Worm (Caenorhabditis elegans) whole organism, L2 larva: ENCODE data around the gene R03H10.7.
"Not testable (repeated sequence)": the region's sequence is repeated elsewhere in the genome, so short reads cannot be mapped to it uniquely, and the experiment has no call there.

Experiments
- C34F6.9 ChIP-seq: fragments of 150-350 bp; optimal IDR thresholded peaks from 2 replicates; lab custom pipeline; 2014; ENCODE audit warnings: missing biosample characterization, missing genetic modification characterization
- F13H6.1 ChIP-seq: sonication (generic microtip); optimal IDR thresholded peaks from 2 replicates; lab custom pipeline; 2016; ENCODE audit warnings: missing genetic modification characterization, missing compliant biosample characterization
- R02D3.7 ChIP-seq: fragments of 150-350 bp; optimal IDR thresholded peaks from 2 replicates; lab custom pipeline; 2014; ENCODE audit warnings: missing biosample characterization, missing genetic modification characterization
- Y55F3AM.14 ChIP-seq: fragments of 200-800 bp; sonication (Bioruptor generic); optimal IDR thresholded peaks from 2 replicates; lab custom pipeline; 2018; ENCODE audit warnings: mild to moderate bottlenecking, missing genetic modification characterization, missing compliant biosample characterization
- alr-1 ChIP-seq: fragments of 150-350 bp; optimal IDR thresholded peaks from 2 replicates; lab custom pipeline; 2014; ENCODE audit warnings: missing biosample characterization, missing genetic modification characterization
- ama-1 ChIP-seq: fragments of 150-350 bp; optimal IDR thresholded peaks from 2 replicates; lab custom pipeline; 2018; ENCODE audit warnings: inconsistent platforms
- blmp-1 ChIP-seq: sonication (generic microtip); optimal IDR thresholded peaks from 2 replicates; lab custom pipeline; 2017; ENCODE audit warnings: missing genetic modification characterization, mild to moderate bottlenecking, missing compliant biosample characterization, antibody characterized with exemption, moderate library complexity; ENCODE audit not compliant: insufficient read depth
- ceh-16 ChIP-seq: fragments of 150-350 bp; optimal IDR thresholded peaks from 2 replicates; lab custom pipeline; 2014; ENCODE audit warnings: missing biosample characterization, missing genetic modification characterization
- ceh-82 ChIP-seq: fragments of 150-350 bp; optimal IDR thresholded peaks from 2 replicates; lab custom pipeline; 2014; ENCODE audit warnings: missing biosample characterization, missing genetic modification characterization
- crh-2 ChIP-seq: sonication (generic microtip); optimal IDR thresholded peaks from 2 replicates; lab custom pipeline; 2017; ENCODE audit warnings: missing biosample characterization, missing genetic modification characterization
- egl-27 ChIP-seq: sonication (generic microtip); optimal IDR thresholded peaks from 3 replicates; lab custom pipeline; 2017; ENCODE audit warnings: missing biosample characterization, missing genetic modification reagents, missing genetic modification characterization
- elt-1 ChIP-seq: fragments of 150-350 bp; optimal IDR thresholded peaks from 2 replicates; lab custom pipeline; 2014; ENCODE audit warnings: missing biosample characterization, missing genetic modification characterization
- elt-3 ChIP-seq: sonication (generic microtip); optimal IDR thresholded peaks from 2 replicates; lab custom pipeline; 2017; ENCODE audit warnings: missing biosample characterization, missing genetic modification characterization
- gmeb-1 ChIP-seq: fragments of 150-350 bp; optimal IDR thresholded peaks from 2 replicates; lab custom pipeline; 2014; ENCODE audit warnings: missing biosample characterization, missing genetic modification characterization
- lin-11 ChIP-seq: fragments of 150-350 bp; sonication (generic microtip); optimal IDR thresholded peaks from 2 replicates; lab custom pipeline; 2014; ENCODE audit warnings: missing biosample characterization, missing genetic modification characterization, inconsistent platforms, mixed read lengths
- lin-13 ChIP-seq: fragments of 150-350 bp; optimal IDR thresholded peaks from 2 replicates; lab custom pipeline; 2014; ENCODE audit warnings: missing biosample characterization, missing genetic modification reagents, missing genetic modification characterization
- lin-39 ChIP-seq: fragments of 150-350 bp; optimal IDR thresholded peaks from 2 replicates; lab custom pipeline; 2014; ENCODE audit warnings: missing biosample characterization, missing genetic modification reagents, missing genetic modification characterization
- lsy-2 ChIP-seq, 2 experiments: fragments of 150-350 bp in 1 of 2; sonication (generic microtip) in 1 of 2; optimal IDR thresholded peaks; 2 replicates each; lab custom pipeline; 2014 to 2017; ENCODE audit warnings: missing biosample characterization in 2 of 2, missing genetic modification characterization in 2 of 2
- mdl-1 ChIP-seq, 2 experiments: fragments of 150-350 bp in 1 of 2; sonication (generic microtip) in 1 of 2; optimal IDR thresholded peaks; 2 replicates each; lab custom pipeline; 2017; ENCODE audit warnings: missing biosample characterization in 2 of 2, missing genetic modification characterization in 2 of 2
- nhr-11 ChIP-seq: fragments of 150-350 bp; optimal IDR thresholded peaks from 2 replicates; lab custom pipeline; 2014; ENCODE audit warnings: missing biosample characterization, missing genetic modification characterization
- nhr-21 ChIP-seq: fragments of 150-350 bp; optimal IDR thresholded peaks from 2 replicates; lab custom pipeline; 2014; ENCODE audit warnings: missing biosample characterization, missing genetic modification characterization
- sem-4 ChIP-seq: fragments of 150-350 bp; optimal IDR thresholded peaks from 2 replicates; lab custom pipeline; 2014; ENCODE audit warnings: missing biosample characterization, missing genetic modification reagents, missing genetic modification characterization
- skn-1 ChIP-seq: sonication (generic microtip); optimal IDR thresholded peaks from 2 replicates; lab custom pipeline; 2017; ENCODE audit warnings: missing biosample characterization, missing genetic modification characterization
- sma-3 ChIP-seq: sonication (generic microtip); optimal IDR thresholded peaks from 2 replicates; lab custom pipeline; 2016; ENCODE audit warnings: missing genetic modification reagents, missing genetic modification characterization, missing compliant biosample characterization
- sma-9 ChIP-seq, 2 experiments: fragments of 150-350 bp in 1 of 2; sonication (generic microtip) in 1 of 2; optimal IDR thresholded peaks; 2 replicates each; lab custom pipeline; 2014 to 2016; ENCODE audit warnings: missing genetic modification characterization in 2 of 2, mild to moderate bottlenecking in 1 of 2, missing biosample characterization in 1 of 2, missing compliant biosample characterization in 1 of 2, missing genetic modification reagents in 1 of 2, moderate library complexity in 1 of 2
- snpc-4 ChIP-seq: fragments of 150-350 bp; optimal IDR thresholded peaks from 2 replicates; lab custom pipeline; 2014; ENCODE audit warnings: missing biosample characterization, missing genetic modification characterization
- unc-39 ChIP-seq: fragments of 150-350 bp; optimal IDR thresholded peaks from 2 replicates; lab custom pipeline; 2014; ENCODE audit warnings: missing biosample characterization, missing genetic modification characterization
- unc-55 ChIP-seq: fragments of 150-350 bp; sonication (generic microtip); optimal IDR thresholded peaks from 3 replicates; lab custom pipeline; 2014; ENCODE audit warnings: missing biosample characterization, missing genetic modification reagents, missing genetic modification characterization
- unc-62 ChIP-seq: fragments of 150-350 bp; optimal IDR thresholded peaks from 2 replicates; lab custom pipeline; 2014; ENCODE audit warnings: missing biosample characterization, missing genetic modification reagents, missing genetic modification characterization
- zag-1 ChIP-seq: fragments of 150-350 bp; optimal IDR thresholded peaks from 2 replicates; lab custom pipeline; 2014; ENCODE audit warnings: missing biosample characterization, missing genetic modification characterization
- ztf-11 ChIP-seq: sonication (generic microtip); optimal IDR thresholded peaks from 2 replicates; lab custom pipeline; 2017; ENCODE audit warnings: missing biosample characterization, missing genetic modification characterization
- ztf-4 ChIP-seq: fragments of 150-350 bp; optimal IDR thresholded peaks from 2 replicates; lab custom pipeline; 2014; ENCODE audit warnings: missing biosample characterization, missing genetic modification characterization

The R03H10.7 gene

DNA sequence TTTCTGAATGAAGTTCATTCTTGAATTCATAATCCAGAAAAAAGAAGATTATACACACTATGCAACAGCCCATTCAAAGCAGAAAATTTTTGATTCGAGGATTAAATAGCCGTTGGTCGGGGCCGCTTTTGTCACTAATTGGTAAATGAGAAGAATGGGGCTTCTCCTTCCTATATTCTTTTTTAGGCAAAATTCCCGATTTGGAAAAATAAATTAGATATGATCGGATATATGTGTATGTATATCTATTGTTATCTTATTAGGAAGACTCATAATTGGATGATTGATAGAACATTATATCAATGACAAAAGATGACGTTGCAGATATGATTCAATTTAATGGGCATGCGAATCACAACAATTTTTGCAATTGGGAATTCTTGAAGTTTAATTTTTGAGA is 28.5 kb downstream of the R03H10.7 start:
- no peak for TF ChIP-seq lin-13
- no peak for TF ChIP-seq blmp-1 (tag; lab: Kevin White, UChicago)
- no peak for TF ChIP-seq elt-1 (tag; lab: Kevin White, UChicago)
- no peak for TF ChIP-seq C34F6.9 (tag; lab: Kevin White, UChicago)
- TF ChIP-seq mdl-1 (tag; optimal IDR thresholded peaks at IDR 0.05; lab: Kevin White, UChicago): no peak
- TF ChIP-seq sem-4 (tag; lab: Kevin White, UChicago): no peak
- TF ChIP-seq ama-1 (lab: Kevin White, UChicago): no peak
- TF ChIP-seq egl-27 (tag; lab: Kevin White, UChicago): no peak
- TF ChIP-seq nhr-21 (tag; lab: Kevin White, UChicago): no peak
- TF ChIP-seq lin-11 (tag; lab: Kevin White, UChicago): no peak
- no peak for TF ChIP-seq R02D3.7 (tag; lab: Kevin White, UChicago)

DNA sequence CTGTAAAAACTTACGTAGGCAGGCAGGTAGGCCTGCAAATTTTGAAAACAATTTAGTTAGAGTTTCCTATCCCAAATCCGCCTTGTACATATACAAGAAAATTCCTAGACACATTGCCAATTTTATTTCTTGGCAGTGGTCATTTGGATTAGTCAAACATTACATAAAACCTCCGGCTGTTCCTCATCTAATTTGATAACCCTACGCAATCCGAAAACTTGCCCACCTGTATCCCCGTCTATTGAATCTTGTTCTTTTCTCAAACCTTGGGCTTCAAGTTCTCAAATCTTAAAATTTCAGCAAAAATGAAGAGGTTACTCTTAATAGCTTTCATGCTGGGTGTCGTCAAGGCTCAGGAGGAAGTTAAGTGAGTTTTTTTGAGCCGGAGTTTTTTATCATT is 32.7 kb downstream of the R03H10.7 start, which contains the start of gene F56D3.1:
TSS of gene F56D3.1 (plus strand) at position 301 of the 400 bp plus-strand sequence.
- TF ChIP-seq crh-2 (tag; lab: Kevin White, UChicago) (no peak), alr-1 (tag; lab: Kevin White, UChicago) (no peak), Y55F3AM.14 (GFP tag; lab: Kevin White, UChicago) (no peak), elt-3 (tag; lab: Kevin White, UChicago) (no peak), F13H6.1 (no peak), lin-13 (no peak), unc-62 (GFP tag; lab: Kevin White, UChicago) (no peak), ztf-11 (tag; lab: Kevin White, UChicago) (no peak), snpc-4 (no peak), egl-27 (tag; lab: Kevin White, UChicago) (no peak), sma-9 (GFP tag; optimal IDR thresholded peaks at IDR 0.05; lab: Kevin White, UChicago) (no peak), sma-9 (tag; optimal IDR thresholded peaks at IDR 0.05; lab: Kevin White, UChicago) (no peak)

DNA sequence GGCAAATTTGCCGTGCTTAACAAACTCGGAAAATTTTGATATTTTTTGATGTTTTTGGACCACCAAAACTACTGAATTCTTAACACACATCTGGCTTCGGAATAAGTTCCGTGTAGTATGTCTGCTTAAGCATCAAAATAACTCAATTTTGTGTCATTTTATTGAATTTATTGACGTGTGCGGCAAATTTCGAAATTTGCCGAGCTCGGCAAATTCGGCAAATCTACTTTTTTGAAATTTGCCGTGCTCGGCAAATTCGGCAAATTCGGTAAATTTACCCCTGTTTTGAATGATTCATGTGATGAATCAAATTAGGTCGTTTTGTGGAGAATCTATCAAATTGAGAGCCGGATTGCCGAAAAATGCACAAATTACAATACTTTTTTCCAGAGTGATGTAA is 43.5 kb downstream of the R03H10.7 start, which contains the start of gene ast-1:
TSS of gene ast-1 (minus strand) at position 101 of the 400 bp plus-strand sequence.
- not testable (repeated sequence) for TF ChIP-seq elt-3 (tag; lab: Kevin White, UChicago); gmeb-1; nhr-11 (tag; lab: Kevin White, UChicago)

DNA sequence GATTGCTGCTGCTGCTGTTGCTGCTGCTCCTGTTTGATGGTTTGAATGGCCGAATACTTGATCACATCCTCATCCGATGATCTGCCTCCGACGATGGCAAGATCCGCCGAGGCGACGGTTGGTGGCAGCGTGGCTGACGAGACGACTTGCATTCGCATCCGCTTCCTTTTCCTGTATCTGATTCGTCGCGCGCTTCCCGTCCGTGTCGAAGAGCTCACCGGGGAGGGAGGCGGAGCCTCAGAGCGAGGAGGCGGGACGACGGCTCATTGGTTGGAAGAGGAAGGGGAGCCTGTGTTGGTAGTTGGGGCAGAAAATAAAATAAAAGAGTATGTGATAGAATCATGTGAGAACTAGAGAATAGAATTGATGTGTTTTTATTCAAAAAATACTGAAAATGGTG is 44.0 kb downstream of the R03H10.7 start:
- no peak for TF ChIP-seq zag-1 (tag; lab: Kevin White, UChicago)
- no peak for TF ChIP-seq lin-39 (tag; lab: Kevin White, UChicago)
- TF ChIP-seq Y55F3AM.14 (GFP tag; lab: Kevin White, UChicago): no peak
- TF ChIP-seq elt-3 (tag; lab: Kevin White, UChicago): no peak
- TF ChIP-seq lsy-2 (tag; optimal IDR thresholded peaks at IDR 0.05; lab: Kevin White, UChicago): no peak
- no peak for TF ChIP-seq nhr-11 (tag; lab: Kevin White, UChicago)
- no peak for TF ChIP-seq skn-1
- peak; percentile 9 for TF ChIP-seq sem-4 (tag; lab: Kevin White, UChicago)
- TF ChIP-seq ztf-4 (tag; lab: Kevin White, UChicago): no peak
- TF ChIP-seq F13H6.1: peak; percentile 5
- TF ChIP-seq alr-1 (tag; lab: Kevin White, UChicago): no peak
- TF ChIP-seq ceh-82 (tag; lab: Kevin White, UChicago): no peak
- TF ChIP-seq sma-3 (GFP tag; lab: Kevin White, UChicago): no peak
- no peak for TF ChIP-seq ceh-16 (tag; lab: Kevin White, UChicago)
- no peak for TF ChIP-seq sma-9 (GFP tag; optimal IDR thresholded peaks at IDR 0.05; lab: Kevin White, UChicago)
- no peak for TF ChIP-seq sma-9 (tag; optimal IDR thresholded peaks at IDR 0.05; lab: Kevin White, UChicago)
- TF ChIP-seq unc-39 (tag; lab: Kevin White, UChicago): no peak
- TF ChIP-seq unc-55 (GFP tag; lab: Kevin White, UChicago): no peak

DNA sequence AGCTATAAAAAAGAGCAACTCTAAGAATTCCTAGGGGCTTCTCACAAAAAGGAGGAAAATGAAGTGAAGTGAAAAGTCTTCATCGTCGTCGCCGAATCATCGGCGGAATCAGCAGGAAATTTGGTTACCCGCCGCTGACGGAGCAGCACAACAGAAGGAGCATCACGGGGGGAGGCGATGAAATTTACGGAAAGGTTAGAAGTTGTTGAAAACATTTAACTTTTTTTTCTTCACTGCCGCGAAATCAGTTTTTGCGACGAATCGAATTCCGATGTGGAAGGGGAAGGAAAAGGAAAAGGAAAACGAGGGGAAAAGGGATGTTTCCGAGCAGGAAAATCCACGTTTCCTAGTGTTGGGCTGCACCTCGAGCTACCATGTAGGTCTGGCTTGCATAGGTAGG is 45.4 kb downstream of the R03H10.7 start:
- TF ChIP-seq ztf-11 (tag; lab: Kevin White, UChicago) (no peak), gmeb-1 (no peak), sma-9 (GFP tag; optimal IDR thresholded peaks at IDR 0.05; lab: Kevin White, UChicago) (peak; percentile 32), sma-9 (tag; optimal IDR thresholded peaks at IDR 0.05; lab: Kevin White, UChicago) (no peak), F13H6.1 (peak; percentile 19), egl-27 (tag; lab: Kevin White, UChicago) (peak; percentile 3), C34F6.9 (tag; lab: Kevin White, UChicago) (no peak)
